Worm (Caenorhabditis elegans): ENCODE results near the gene clec-20.
"Not testable (repeated sequence)": the region's sequence is repeated elsewhere in the genome, so short reads cannot be mapped to it uniquely, and the experiment has no call there.

The clec-20 gene

ce11 chrII:1595137-1595536, at the start of gene clec-20:
Gene clec-20 (minus strand): TSS chrII:1595237.
- TF ChIP-seq him-1 (tag; optimal IDR thresholded peaks at IDR 0.05) (no peak), dao-5 (tag; optimal IDR thresholded peaks at IDR 0.05) (no peak), W03F9.2 (tag; optimal IDR thresholded peaks at IDR 0.05) (no peak)

ce11 chrII:1640496-1640895, 45.5 kb upstream of the clec-20 start, which contains the start of gene srh-72:
Gene srh-72 (minus strand): TSS chrII:1640596.
- TF ChIP-seq dao-5 (tag; optimal IDR thresholded peaks at IDR 0.05): no peak
- no peak for TF ChIP-seq W03F9.2 (tag; optimal IDR thresholded peaks at IDR 0.05)
- TF ChIP-seq him-1 (tag; optimal IDR thresholded peaks at IDR 0.05): no peak

ce11 chrII:1636392-1636791, 41.4 kb upstream of the clec-20 start, which contains the start of gene srg-20:
Gene srg-20 (plus strand): TSS chrII:1636692.
- not testable (repeated sequence) for TF ChIP-seq dao-5, W03F9.2, him-1 (tag; optimal IDR thresholded peaks at IDR 0.05)

- TF ChIP-seq him-1 (tag; optimal IDR thresholded peaks at IDR 0.05) (no peak), dao-5 (tag; optimal IDR thresholded peaks at IDR 0.05) (no peak), W03F9.2 (tag; optimal IDR thresholded peaks at IDR 0.05) (no peak)
Observed at ce11 chrII:1635969-1636368, 40.9 kb upstream of the clec-20 start.

- not testable (repeated sequence) for TF ChIP-seq him-1, W03F9.2, dao-5 (tag; optimal IDR thresholded peaks at IDR 0.05)
Observed at ce11 chrII:1633490-1633889, 38.5 kb upstream of the clec-20 start, which contains the start of gene C08E3.1. Gene C08E3.1 (plus strand): TSS chrII:1633790.

ce11 chrII:1632216-1632615, 37.2 kb upstream of the clec-20 start, which contains the start of gene C08E3.13:
Gene C08E3.13 (minus strand): TSS chrII:1632316.
- not testable (repeated sequence) for TF ChIP-seq dao-5, W03F9.2, him-1 (tag; optimal IDR thresholded peaks at IDR 0.05)

ce11 chrII:1627783-1628182, 32.7 kb upstream of the clec-20 start, which contains the start of gene C08E3.15:
Gene C08E3.15 (minus strand): TSS chrII:1627883.
- not testable (repeated sequence) for TF ChIP-seq dao-5, W03F9.2, him-1 (tag; optimal IDR thresholded peaks at IDR 0.05)

ce11 chrII:1625666-1626065, 30.6 kb upstream of the clec-20 start, which contains the start of gene C08E3.14:
Gene C08E3.14 (plus strand): TSS chrII:1625966.
- TF ChIP-seq him-1 (tag; optimal IDR thresholded peaks at IDR 0.05) (no peak), W03F9.2 (tag; optimal IDR thresholded peaks at IDR 0.05) (no peak), dao-5 (tag; optimal IDR thresholded peaks at IDR 0.05) (no peak)

ce11 chrII:1624572-1624971, 29.5 kb upstream of the clec-20 start, which contains the start of gene fbxa-160:
Gene fbxa-160 (minus strand): TSS chrII:1624672.
- TF ChIP-seq W03F9.2 (tag; optimal IDR thresholded peaks at IDR 0.05): no peak
- no peak for TF ChIP-seq him-1 (tag; optimal IDR thresholded peaks at IDR 0.05)
- TF ChIP-seq dao-5 (tag; optimal IDR thresholded peaks at IDR 0.05): no peak

ce11 chrII:1621795-1622194, 26.8 kb upstream of the clec-20 start:
- TF ChIP-seq him-1 (tag; optimal IDR thresholded peaks at IDR 0.05) (no peak), dao-5 (tag; optimal IDR thresholded peaks at IDR 0.05) (no peak), W03F9.2 (tag; optimal IDR thresholded peaks at IDR 0.05) (no peak)

- TF ChIP-seq dao-5 (tag; optimal IDR thresholded peaks at IDR 0.05) (no peak), him-1 (tag; optimal IDR thresholded peaks at IDR 0.05) (no peak), W03F9.2 (tag; optimal IDR thresholded peaks at IDR 0.05) (no peak)
Observed at ce11 chrII:1621180-1621579, 26.1 kb upstream of the clec-20 start, which contains the start of gene fbxa-158. Gene fbxa-158 (minus strand): TSS chrII:1621280.

- no peak for TF ChIP-seq dao-5 (tag; optimal IDR thresholded peaks at IDR 0.05)
- TF ChIP-seq W03F9.2 (tag; optimal IDR thresholded peaks at IDR 0.05): no peak
- no peak for TF ChIP-seq him-1 (tag; optimal IDR thresholded peaks at IDR 0.05)
Observed at ce11 chrII:1618948-1619347, 23.9 kb upstream of the clec-20 start, which contains the start of gene fbxa-166. Gene fbxa-166 (minus strand): TSS chrII:1619048.

ce11 chrII:1616382-1616781, 21.3 kb upstream of the clec-20 start, which contains the start of gene fbxa-165:
Gene fbxa-165 (minus strand): TSS chrII:1616482.
- TF ChIP-seq W03F9.2 (tag; optimal IDR thresholded peaks at IDR 0.05): no peak
- no peak for TF ChIP-seq him-1 (tag; optimal IDR thresholded peaks at IDR 0.05)
- no peak for TF ChIP-seq dao-5 (tag; optimal IDR thresholded peaks at IDR 0.05)

- no peak for TF ChIP-seq dao-5 (tag; optimal IDR thresholded peaks at IDR 0.05)
- TF ChIP-seq W03F9.2 (tag; optimal IDR thresholded peaks at IDR 0.05): no peak
- TF ChIP-seq him-1 (tag; optimal IDR thresholded peaks at IDR 0.05): no peak
Observed at ce11 chrII:1613972-1614371, 18.9 kb upstream of the clec-20 start, which contains the start of gene fbxa-164. Gene fbxa-164 (minus strand): TSS chrII:1614072.

Data from whole organism, L4/young adult.